Fruit fly (Drosophila melanogaster): ENCODE data around the gene CG46426.

The CG46426 gene

DNA sequence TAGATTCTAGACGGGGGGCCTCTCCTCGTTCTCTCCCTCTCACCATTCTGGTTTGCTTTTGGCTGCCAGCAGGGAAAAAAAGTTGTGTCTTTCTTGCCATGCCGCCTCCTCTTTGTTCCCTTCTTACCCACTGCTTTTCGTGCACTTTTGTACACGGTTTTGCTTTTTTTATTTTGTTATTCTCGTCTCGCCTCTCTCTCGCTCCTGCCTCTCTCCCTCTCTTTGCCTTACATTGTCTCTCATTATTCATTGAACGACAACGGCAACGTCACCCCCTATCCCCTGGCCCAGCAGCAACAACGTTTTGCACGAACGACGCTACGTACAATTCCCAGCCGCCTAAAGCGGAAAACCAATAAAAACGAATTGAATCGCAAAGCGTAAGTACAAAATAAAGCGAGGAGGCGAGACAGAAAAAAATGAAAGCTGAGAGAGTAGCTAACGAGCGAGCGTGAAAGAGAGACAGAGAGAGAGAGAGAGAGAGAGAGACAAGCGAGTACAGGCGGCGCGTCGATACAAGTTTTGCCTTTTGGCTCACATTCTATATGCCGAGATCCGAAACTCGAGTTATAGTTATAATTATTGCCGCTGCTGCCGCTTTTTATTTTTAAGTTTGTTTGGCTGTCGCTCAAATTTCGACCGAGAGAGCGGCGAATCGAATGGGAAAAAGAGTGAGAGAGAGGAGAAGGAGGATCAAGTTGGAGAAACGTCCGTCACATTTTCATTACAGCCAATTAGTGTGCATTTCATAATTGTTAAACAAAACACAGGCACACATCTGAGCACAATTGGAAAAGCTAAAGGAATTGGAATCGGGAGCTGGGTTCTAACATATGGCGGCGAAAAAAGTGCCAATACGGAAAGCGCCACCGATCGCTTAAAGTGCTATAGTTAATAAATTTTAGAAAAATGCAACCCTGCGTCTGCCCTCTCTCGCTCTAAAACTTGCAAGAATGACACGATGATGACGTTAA lies 35.6 kb upstream of the CG46426 start (continued):
- TF ChIP-seq CG43689 (GFP tag; IDR thresholded peaks at IDR 0.05) (no peak), CG6689 (GFP tag; IDR thresholded peaks at IDR 0.05) (no peak), Optix (GFP tag; IDR thresholded peaks at IDR 0.05) (no peak), CG2202 (tag; optimal IDR thresholded peaks at IDR 0.05) (no peak), CG10543 (GFP tag; optimal IDR thresholded peaks at IDR 0.05) (peak; percentile 79), CG18619 (GFP tag; optimal IDR thresholded peaks at IDR 0.05) (no peak), crol (GFP tag; IDR thresholded peaks at IDR 0.05) (peak; percentile 100), CG8944 (GFP tag; optimal IDR thresholded peaks at IDR 0.05) (no peak), sim (GFP tag; IDR thresholded peaks at IDR 0.05) (no peak), Doc3 (GFP tag; IDR thresholded peaks at IDR 0.05; ENCODE audit: partially characterized antibody) (peak; percentile 51; the same call in 1 of the 3 replicates), CG1603 (tag; optimal IDR thresholded peaks at IDR 0.05) (no peak), NC2β (GFP tag; optimal IDR thresholded peaks at IDR 0.05) (no peak), gce (GFP tag; IDR thresholded peaks at IDR 0.05) (no peak), CG15696 (tag; optimal IDR thresholded peaks at IDR 0.05) (no peak), Hr39 (optimal IDR thresholded peaks at IDR 0.05) (no peak), gem (tag; optimal IDR thresholded peaks at IDR 0.05) (peak; percentile 10), CG15269 (tag; optimal IDR thresholded peaks at IDR 0.05) (no peak), sens (GFP tag) (peak; percentile 82), Fer2 (tag; optimal IDR thresholded peaks at IDR 0.05) (no peak), CG12104 (GFP tag; optimal IDR thresholded peaks at IDR 0.05) (no peak), CG12236 (GFP tag; optimal IDR thresholded peaks at IDR 0.05) (peak; percentile 6), Dbx (GFP tag; IDR thresholded peaks at IDR 0.05) (no peak; the same call in 2 of the 3 replicates), CG10654 (GFP tag; optimal IDR thresholded peaks at IDR 0.05) (no peak), CG3726 (GFP tag; IDR thresholded peaks at IDR 0.05) (no peak), B-H2 (GFP tag; optimal IDR thresholded peaks at IDR 0.05) (peak; percentile 25), nom (GFP tag; optimal IDR thresholded peaks at IDR 0.05) (peak; percentile 93), klu (GFP tag; IDR thresholded peaks at IDR 0.05) (no peak), Dek (tag; optimal IDR thresholded peaks at IDR 0.05) (no peak), eyg (GFP tag; optimal IDR thresholded peaks at IDR 0.05) (no peak), CG11085 (GFP tag; IDR thresholded peaks at IDR 0.05) (no peak), insv (GFP tag; optimal IDR thresholded peaks at IDR 0.05) (peak in 1 of 2 experiments; percentile 82), slp2 (GFP tag; optimal IDR thresholded peaks at IDR 0.05) (no peak), Doc2 (GFP tag; IDR thresholded peaks at IDR 0.05) (no peak), ewg (GFP tag; optimal IDR thresholded peaks at IDR 0.05) (no peak), odd (GFP tag; optimal IDR thresholded peaks at IDR 0.05) (peak; percentile 22), gcm (GFP tag; optimal IDR thresholded peaks at IDR 0.05) (peak; percentile 15), Gug (GFP tag; IDR thresholded peaks at IDR 0.05) (no peak), luna (GFP tag; optimal IDR thresholded peaks at IDR 0.05) (no peak), rib (GFP tag; IDR thresholded peaks at IDR 0.05) (peak; percentile 74; the same call in 1 of the 2 replicates), salm (tag; optimal IDR thresholded peaks at IDR 0.05) (no peak), zen2 (GFP tag; IDR thresholded peaks at IDR 0.05; ENCODE audit: partially characterized antibody) (peak; percentile 50; the same call in 2 of the 3 replicates), ftz-f1 (GFP tag; optimal IDR thresholded peaks at IDR 0.05) (peak; percentile 55), dimm (GFP tag; IDR thresholded peaks at IDR 0.05) (no peak), lola (GFP tag; optimal IDR thresholded peaks at IDR 0.05) (no peak), bbx (GFP tag; IDR thresholded peaks at IDR 0.05; ENCODE audit: partially characterized antibody) (no peak), Pdp1 (GFP tag; optimal IDR thresholded peaks at IDR 0.05) (peak in 1 of 2 experiments; percentile 18), CG14860 (GFP tag; IDR thresholded peaks at IDR 0.05; ENCODE audit: partially characterized antibody) (no peak), pzg (GFP tag; optimal IDR thresholded peaks at IDR 0.05) (no peak), CG31441 (GFP tag; IDR thresholded peaks at IDR 0.05) (no peak)
